Worm (Caenorhabditis elegans) whole organism, late embryonic: ENCODE results near the gene lir-2.
A peak's percentile ranks its signal among the peaks of the same experiment; 100 is the strongest.

Source experiments
- C08G9.2 ChIP-seq: sonication (generic microtip); optimal IDR thresholded peaks from 2 replicates; lab custom pipeline; 2016; ENCODE audit warnings: mild to moderate bottlenecking, missing genetic modification characterization, moderate library complexity, missing compliant biosample characterization
- K02D7.2 ChIP-seq: sonication (generic microtip); optimal IDR thresholded peaks from 2 replicates; lab custom pipeline; 2017; ENCODE audit warnings: mild to moderate bottlenecking, missing genetic modification characterization, missing compliant biosample characterization
- K09A11.1 ChIP-seq: sonication (generic microtip); optimal IDR thresholded peaks from 2 replicates; lab custom pipeline; 2017; ENCODE audit warnings: antibody characterized with exemption, mild to moderate bottlenecking, missing genetic modification characterization, missing compliant biosample characterization; ENCODE audit not compliant: insufficient read depth
- Y22D7AL.16 ChIP-seq: sonication (generic microtip); optimal IDR thresholded peaks from 2 replicates; lab custom pipeline; 2016; ENCODE audit warnings: missing genetic modification characterization, missing compliant biosample characterization
- ceh-14 ChIP-seq: sonication (generic microtip); optimal IDR thresholded peaks from 2 replicates; lab custom pipeline; 2016; ENCODE audit warnings: missing genotype, missing genetic modification characterization, missing compliant biosample characterization
- ceh-19 ChIP-seq: fragments of 200-800 bp; sonication (Bioruptor generic); optimal IDR thresholded peaks from 2 replicates; lab custom pipeline; 2018; ENCODE audit warnings: mild to moderate bottlenecking, missing genetic modification characterization, missing compliant biosample characterization
- ceh-2 ChIP-seq: sonication (generic microtip); optimal IDR thresholded peaks from 2 replicates; lab custom pipeline; 2016; ENCODE audit warnings: missing genotype, missing genetic modification characterization, missing compliant biosample characterization
- ceh-22 ChIP-seq: sonication (generic microtip); optimal IDR thresholded peaks from 2 replicates; lab custom pipeline; 2017; ENCODE audit warnings: missing biosample characterization, missing genetic modification characterization
- ceh-30 ChIP-seq: fragments of 150-350 bp; optimal IDR thresholded peaks from 2 replicates; lab custom pipeline; 2014; ENCODE audit warnings: missing biosample characterization, missing genetic modification characterization
- ceh-31 ChIP-seq: sonication (generic microtip); optimal IDR thresholded peaks from 2 replicates; lab custom pipeline; 2016; ENCODE audit warnings: missing genetic modification characterization, missing compliant biosample characterization
- ceh-45 ChIP-seq: fragments of 200-800 bp; sonication (Bioruptor generic); IDR thresholded peaks from 2 replicates; pipeline ENCODE4 v1.3.6; 2022; ENCODE audit warnings: missing genetic modification reagents, missing genetic modification characterization, missing compliant biosample characterization
- che-1 ChIP-seq: sonication (generic microtip); optimal IDR thresholded peaks from 2 replicates; lab custom pipeline; 2016; ENCODE audit warnings: mild to moderate bottlenecking, missing genetic modification characterization, missing compliant biosample characterization
- dve-1 ChIP-seq: sonication (generic microtip); optimal IDR thresholded peaks from 2 replicates; lab custom pipeline; 2017; ENCODE audit warnings: antibody characterized with exemption, mild to moderate bottlenecking, missing genetic modification characterization, missing compliant biosample characterization
- elt-2 ChIP-seq: sonication (generic microtip); optimal IDR thresholded peaks from 2 replicates; lab custom pipeline; 2016; ENCODE audit warnings: missing genetic modification reagents, missing genetic modification characterization, missing compliant biosample characterization
- elt-4 ChIP-seq: sonication (generic microtip); optimal IDR thresholded peaks from 2 replicates; lab custom pipeline; 2016; ENCODE audit warnings: missing genetic modification characterization, missing compliant biosample characterization
- ets-4 ChIP-seq: sonication (generic microtip); optimal IDR thresholded peaks from 2 replicates; lab custom pipeline; 2016; ENCODE audit warnings: missing genetic modification characterization, missing compliant biosample characterization
- eyg-1 ChIP-seq: sonication (generic microtip); optimal IDR thresholded peaks from 2 replicates; lab custom pipeline; 2016; ENCODE audit warnings: missing genotype, missing genetic modification characterization, missing compliant biosample characterization
- fax-1 ChIP-seq: sonication (generic microtip); optimal IDR thresholded peaks from 2 replicates; lab custom pipeline; 2016; ENCODE audit warnings: missing genotype, missing genetic modification characterization, missing compliant biosample characterization
- gmeb-2 ChIP-seq: sonication (generic microtip); optimal IDR thresholded peaks from 2 replicates; lab custom pipeline; 2016; ENCODE audit warnings: missing genetic modification characterization, inconsistent platforms, missing compliant biosample characterization
- hlh-15 ChIP-seq: sonication (generic microtip); optimal IDR thresholded peaks from 2 replicates; lab custom pipeline; 2016; ENCODE audit warnings: missing genetic modification characterization, missing compliant biosample characterization
- hlh-6 ChIP-seq: sonication (generic microtip); optimal IDR thresholded peaks from 2 replicates; lab custom pipeline; 2016; ENCODE audit warnings: missing genotype, missing genetic modification characterization, missing compliant biosample characterization
- hlh-8 ChIP-seq: sonication (generic microtip); optimal IDR thresholded peaks from 2 replicates; lab custom pipeline; 2016; ENCODE audit warnings: missing genotype, missing genetic modification characterization, missing compliant biosample characterization
- madf-2 ChIP-seq: sonication (generic microtip); optimal IDR thresholded peaks from 2 replicates; lab custom pipeline; 2017; ENCODE audit warnings: missing genetic modification characterization, missing compliant biosample characterization
- mec-3 ChIP-seq: sonication (generic microtip); optimal IDR thresholded peaks from 2 replicates; lab custom pipeline; 2016; ENCODE audit warnings: borderline replicate concordance, missing genetic modification characterization, missing compliant biosample characterization
- nfya-1 ChIP-seq: sonication (generic microtip); optimal IDR thresholded peaks from 2 replicates; lab custom pipeline; 2017; ENCODE audit warnings: missing genetic modification characterization, mild to moderate bottlenecking, missing compliant biosample characterization, antibody characterized with exemption, moderate library complexity
- nhr-11 ChIP-seq: fragments of 150-350 bp; optimal IDR thresholded peaks from 2 replicates; lab custom pipeline; 2014; ENCODE audit warnings: missing biosample characterization, missing genetic modification characterization
- nhr-232 ChIP-seq: sonication (generic microtip); optimal IDR thresholded peaks from 2 replicates; lab custom pipeline; 2016; ENCODE audit warnings: missing genetic modification characterization, missing compliant biosample characterization
- npax-4 ChIP-seq: sonication (generic microtip); optimal IDR thresholded peaks from 2 replicates; lab custom pipeline; 2016; ENCODE audit warnings: missing genetic modification characterization, missing compliant biosample characterization
- odd-2 ChIP-seq: sonication (generic microtip); optimal IDR thresholded peaks from 2 replicates; lab custom pipeline; 2017; ENCODE audit warnings: antibody characterized with exemption, mild to moderate bottlenecking, missing genetic modification characterization, missing compliant biosample characterization
- pag-3 ChIP-seq: sonication (generic microtip); optimal IDR thresholded peaks from 2 replicates; lab custom pipeline; 2016; ENCODE audit warnings: missing compliant biosample characterization, missing genetic modification characterization, borderline replicate concordance
- pax-1 ChIP-seq: fragments of 150-350 bp; optimal IDR thresholded peaks from 2 replicates; lab custom pipeline; 2014; ENCODE audit warnings: missing biosample characterization, missing genetic modification characterization
- pha-2 ChIP-seq: sonication (generic microtip); optimal IDR thresholded peaks from 2 replicates; lab custom pipeline; 2017; ENCODE audit warnings: mild to moderate bottlenecking, missing genetic modification characterization, missing compliant biosample characterization
- pha-4 ChIP-seq: fragments of 150-350 bp; optimal IDR thresholded peaks from 2 replicates; lab custom pipeline; 2018; ENCODE audit warnings: missing biosample characterization, missing genetic modification reagents, missing genetic modification characterization
- pqm-1 ChIP-seq: sonication (generic microtip); optimal IDR thresholded peaks from 2 replicates; lab custom pipeline; 2016; ENCODE audit warnings: missing genetic modification characterization, missing compliant biosample characterization
- ref-2 ChIP-seq: sonication (generic microtip); optimal IDR thresholded peaks from 2 replicates; lab custom pipeline; 2016; ENCODE audit warnings: missing genetic modification characterization, missing compliant biosample characterization
- rnt-1 ChIP-seq: sonication (generic microtip); optimal IDR thresholded peaks from 2 replicates; lab custom pipeline; 2016; ENCODE audit warnings: missing genetic modification characterization, missing compliant biosample characterization
- sdc-2 ChIP-seq: sonication (generic microtip); optimal IDR thresholded peaks from 2 replicates; lab custom pipeline; 2016; ENCODE audit warnings: missing genotype, missing genetic modification characterization, missing compliant biosample characterization
- sox-4 ChIP-seq: sonication (generic microtip); optimal IDR thresholded peaks from 2 replicates; lab custom pipeline; 2017; ENCODE audit warnings: mild to moderate bottlenecking, missing genetic modification characterization, inconsistent platforms, missing compliant biosample characterization
- syd-9 ChIP-seq: sonication (generic microtip); optimal IDR thresholded peaks from 2 replicates; lab custom pipeline; 2016; ENCODE audit warnings: mild to moderate bottlenecking, missing genetic modification characterization, moderate library complexity, missing compliant biosample characterization
- tbx-2 ChIP-seq: sonication (generic microtip); optimal IDR thresholded peaks from 2 replicates; lab custom pipeline; 2016; ENCODE audit warnings: missing genetic modification characterization, missing compliant biosample characterization
- tbx-7 ChIP-seq: sonication (generic microtip); optimal IDR thresholded peaks from 2 replicates; lab custom pipeline; 2016; ENCODE audit warnings: missing genotype, missing genetic modification characterization, missing compliant biosample characterization
- unc-42 ChIP-seq: sonication (generic microtip); optimal IDR thresholded peaks from 2 replicates; lab custom pipeline; 2016; ENCODE audit warnings: missing genotype, missing genetic modification characterization, missing compliant biosample characterization
- unc-55 ChIP-seq: sonication (generic microtip); optimal IDR thresholded peaks from 2 replicates; lab custom pipeline; 2017; ENCODE audit warnings: missing biosample characterization, missing genetic modification reagents, missing genetic modification characterization
- zip-5 ChIP-seq: sonication (generic microtip); optimal IDR thresholded peaks from 2 replicates; lab custom pipeline; 2016; ENCODE audit warnings: missing genetic modification characterization, missing compliant biosample characterization
- ztf-16 ChIP-seq: sonication (generic microtip); optimal IDR thresholded peaks from 2 replicates; lab custom pipeline; 2017; ENCODE audit warnings: missing genetic modification characterization, missing compliant biosample characterization

Gene lir-2

ce11 chrII:7704387-7704786 is 37.3 kb downstream of the lir-2 start:
- TF ChIP-seq pqm-1 (tag; lab: Kevin White, UChicago) (no peak), madf-2 (no peak), ceh-19 (GFP tag; lab: Kevin White, UChicago) (no peak), ceh-2 (no peak), fax-1 (tag; lab: Kevin White, UChicago) (no peak)

- TF ChIP-seq ceh-22 (no peak), fax-1 (tag; lab: Kevin White, UChicago) (no peak), elt-2 (tag; lab: Kevin White, UChicago) (peak; percentile 77), madf-2 (no peak)
- TF ChIP-seq, all 69 proteins: peak for 1
These were observed 38.1 kb downstream of the lir-2 start, which contains the start of gene B0495.7 for ce11 chrII:7705152-7705551. Gene B0495.7, minus strand, starts transcription at chrII:7705233.

ce11 chrII:7707383-7707782 is 40.3 kb downstream of the lir-2 start, which contains the start of gene luc-7L:
Gene luc-7L, minus strand, starts transcription at chrII:7707483.
- TF ChIP-seq nhr-232 (tag; lab: Kevin White, UChicago) = no peak
- no peak for TF ChIP-seq ceh-45
- no peak for TF ChIP-seq gmeb-2
- no peak for TF ChIP-seq nfya-1 (tag; lab: Kevin White, UChicago)
- no peak for TF ChIP-seq ceh-14 (tag; lab: Kevin White, UChicago)

- TF ChIP-seq pqm-1 (tag; lab: Kevin White, UChicago) (peak; percentile 31), ceh-30 (no peak), mec-3 (tag; lab: Kevin White, UChicago) (peak; percentile 75), ceh-22 (peak; percentile 78), ztf-16 (peak; percentile 93), rnt-1 (tag; lab: Kevin White, UChicago) (peak; percentile 86), hlh-15 (peak; percentile 90), ets-4 (tag; lab: Kevin White, UChicago) (peak; percentile 18), sox-4 (peak; percentile 90), elt-4 (tag; lab: Kevin White, UChicago) (peak; percentile 61), tbx-2 (tag; lab: Kevin White, UChicago) (peak; percentile 95), pha-2 (peak; percentile 82), hlh-8 (peak; percentile 91), nfya-1 (tag; lab: Kevin White, UChicago) (peak; percentile 86), Y22D7AL.16 (peak; percentile 83), nhr-232 (tag; lab: Kevin White, UChicago) (peak; percentile 84), pha-4 (tag; lab: Kevin White, UChicago) (no peak), npax-4 (tag; lab: Kevin White, UChicago) (peak; percentile 84), sdc-2 (tag; lab: Kevin White, UChicago) (peak; percentile 81), unc-42 (tag; lab: Kevin White, UChicago) (peak; percentile 64), K02D7.2 (tag; lab: Kevin White, UChicago) (peak; percentile 81), pax-1 (peak; percentile 35), unc-55 (GFP tag; lab: Kevin White, UChicago) (no peak), ceh-31 (tag; lab: Kevin White, UChicago) (peak; percentile 91), odd-2 (tag; lab: Kevin White, UChicago) (peak; percentile 85), nhr-11 (tag; lab: Kevin White, UChicago) (peak; percentile 14), gmeb-2 (peak; percentile 88), ref-2 (tag; lab: Kevin White, UChicago) (peak; percentile 96), fax-1 (tag; lab: Kevin White, UChicago) (peak; percentile 89), K09A11.1 (tag; lab: Kevin White, UChicago) (peak; percentile 84), eyg-1 (tag; lab: Kevin White, UChicago) (peak; percentile 84), elt-2 (tag; lab: Kevin White, UChicago) (peak; percentile 96), tbx-7 (peak; percentile 71), pag-3 (no peak), ceh-2 (peak; percentile 87), C08G9.2 (tag; lab: Kevin White, UChicago) (peak; percentile 87), hlh-6 (tag; lab: Kevin White, UChicago) (peak; percentile 89), dve-1 (tag; lab: Kevin White, UChicago) (peak; percentile 13), ceh-14 (tag; lab: Kevin White, UChicago) (peak; percentile 93), zip-5 (peak; percentile 81), che-1 (tag; lab: Kevin White, UChicago) (peak; percentile 85), syd-9 (tag; lab: Kevin White, UChicago) (peak; percentile 85)
These were observed 41.5 kb downstream of the lir-2 start, which contains the start of gene B0495.9 for ce11 chrII:7708540-7708939. Gene B0495.9, minus strand, starts transcription at chrII:7708710.
